Fruit fly (Drosophila melanogaster) whole organism, embryonic: ENCODE data around the gene lmd.

Experiments used
- Ada2b ChIP-seq: fragments of 200-800 bp; sonication (Bioruptor generic); IDR thresholded peaks from 2 replicates; pipeline ENCODE4 v1.3.6; 2022; ENCODE audit warnings: missing biosample characterization, missing genetic modification characterization
- Atf-2 ChIP-seq: fragments of 200-800 bp; sonication (Bioruptor generic); optimal IDR thresholded peaks from 2 replicates; lab custom pipeline; 2016; ENCODE audit warnings: missing biosample characterization, missing genetic modification characterization
- CG10366 ChIP-seq: fragments of 200-800 bp; sonication (Bioruptor generic); IDR thresholded peaks from 2 replicates; pipeline ENCODE4 v1.3.6; 2022; ENCODE audit warnings: missing biosample characterization, missing genetic modification characterization
- CG11504 ChIP-seq: fragments of 200-800 bp; sonication (Bioruptor generic); optimal IDR thresholded peaks from 3 replicates; lab custom pipeline; 2019; ENCODE audit warnings: missing biosample characterization, mild to moderate bottlenecking, missing genetic modification characterization, moderate library complexity
- CG11560 ChIP-seq: fragments of 200-800 bp; sonication (Bioruptor generic); IDR thresholded peaks from 3 replicates; pipeline ENCODE4 v1.3.6; 2022; ENCODE audit warnings: missing biosample characterization, missing genetic modification characterization
- CG12071 ChIP-seq: fragments of 200-800 bp; sonication (Bioruptor generic); optimal IDR thresholded peaks from 3 replicates; lab custom pipeline; 2018; ENCODE audit warnings: missing biosample characterization, mild to moderate bottlenecking, missing genetic modification characterization
- CG12219 ChIP-seq: fragments of 200-800 bp; sonication (Bioruptor generic); optimal IDR thresholded peaks from 3 replicates; lab custom pipeline; 2018; ENCODE audit warnings: missing biosample characterization, mild to moderate bottlenecking, missing genetic modification characterization
- CG12744 ChIP-seq: fragments of 200-800 bp; sonication (Bioruptor generic); optimal IDR thresholded peaks from 2 replicates; lab custom pipeline; 2016; ENCODE audit warnings: missing biosample characterization, missing genetic modification characterization
- CG14050 ChIP-seq: fragments of 200-800 bp; sonication (Bioruptor generic); IDR thresholded peaks from 3 replicates; pipeline ENCODE4 v1.3.6; 2022; ENCODE audit warnings: missing biosample characterization, missing genetic modification characterization
- CG2712 ChIP-seq: fragments of 200-800 bp; optimal IDR thresholded peaks from 3 replicates; lab custom pipeline; 2019; ENCODE audit warnings: missing biosample characterization, mild to moderate bottlenecking, missing genetic modification characterization, moderate library complexity
- CG31365 ChIP-seq: fragments of 200-800 bp; sonication (Bioruptor generic); optimal IDR thresholded peaks from 2 replicates; lab custom pipeline; 2018; ENCODE audit warnings: missing biosample characterization, mild to moderate bottlenecking, missing genetic modification characterization
- CG32532 ChIP-seq: fragments of 200-800 bp; sonication (Bioruptor generic); IDR thresholded peaks from 2 replicates; pipeline ENCODE4 v1.3.6; 2022; ENCODE audit warnings: missing biosample characterization, missing genetic modification characterization
- CG32767 ChIP-seq: fragments of 200-800 bp; sonication (Bioruptor generic); IDR thresholded peaks from 2 replicates; pipeline ENCODE4 v1.3.6; 2022; ENCODE audit warnings: missing biosample characterization, missing genetic modification characterization
- CG34224 ChIP-seq: fragments of 200-800 bp; sonication (Bioruptor generic); IDR thresholded peaks from 3 replicates; pipeline ENCODE4 v1.3.6; 2022; ENCODE audit warnings: missing biosample characterization, missing genetic modification characterization; ENCODE audit not compliant: partially characterized antibody
- CG4424 ChIP-seq: fragments of 200-800 bp; sonication (Bioruptor generic); optimal IDR thresholded peaks from 3 replicates; lab custom pipeline; 2016; ENCODE audit warnings: missing biosample characterization, missing genetic modification characterization
- CG9817 ChIP-seq: fragments of 200-800 bp; sonication (Bioruptor generic); optimal IDR thresholded peaks from 2 replicates; lab custom pipeline; 2018; ENCODE audit warnings: missing biosample characterization, mild to moderate bottlenecking, missing genetic modification characterization, moderate library complexity
- GATAe ChIP-seq: fragments of 200-800 bp; sonication (Bioruptor generic); conservative IDR thresholded peaks from 2 replicates; pipeline ENCODE4 v1.3.6; 2022; ENCODE audit warnings: missing biosample characterization, missing genetic modification characterization
- Hmx ChIP-seq: fragments of 200-800 bp; sonication (Bioruptor generic); optimal IDR thresholded peaks from 2 replicates; lab custom pipeline; 2016; ENCODE audit warnings: missing biosample characterization, missing genetic modification characterization
- MBD-R2 ChIP-seq: fragments of 200-800 bp; sonication (Bioruptor generic); IDR thresholded peaks from 2 replicates; pipeline ENCODE4 v1.3.6; 2022; ENCODE audit warnings: missing biosample characterization, missing genetic modification characterization
- MTF-1 ChIP-seq: fragments of 200-800 bp; sonication (Bioruptor generic); optimal IDR thresholded peaks from 2 replicates; lab custom pipeline; 2018; ENCODE audit warnings: missing biosample characterization, mild to moderate bottlenecking, missing genetic modification characterization, borderline replicate concordance
- NC2α ChIP-seq: fragments of 200-800 bp; sonication (Bioruptor generic); optimal IDR thresholded peaks from 2 replicates; lab custom pipeline; 2016; ENCODE audit warnings: missing biosample characterization, missing genetic modification characterization
- Rfx ChIP-seq: fragments of 200-800 bp; sonication (Bioruptor generic); IDR thresholded peaks from 2 replicates; pipeline ENCODE4 v1.3.6; 2022; ENCODE audit warnings: missing biosample characterization, missing genetic modification characterization
- Tbp ChIP-seq: fragments of >200 bp; optimal IDR thresholded peaks from 2 replicates; lab custom pipeline; 2018; ENCODE audit warnings: missing biosample characterization, missing genetic modification characterization
- Xbp1 ChIP-seq: fragments of 200-800 bp; sonication (Bioruptor generic); optimal IDR thresholded peaks from 3 replicates; lab custom pipeline; 2016; ENCODE audit warnings: missing biosample characterization, mild to moderate bottlenecking, missing genetic modification characterization
- bab2 ChIP-seq: fragments of 200-800 bp; sonication (Bioruptor generic); optimal IDR thresholded peaks from 2 replicates; lab custom pipeline; 2016; ENCODE audit warnings: missing biosample characterization, missing genetic modification characterization
- btn ChIP-seq: fragments of 200-800 bp; sonication (Bioruptor generic); optimal IDR thresholded peaks from 2 replicates; lab custom pipeline; 2016; ENCODE audit warnings: missing biosample characterization, missing genetic modification characterization
- crol ChIP-seq: fragments of 200-800 bp; sonication (Bioruptor generic); IDR thresholded peaks from 2 replicates; pipeline ENCODE4 v1.3.6; 2022; ENCODE audit warnings: missing biosample characterization, missing genetic modification characterization
- dm ChIP-seq: fragments of 200-800 bp; sonication (Bioruptor generic); optimal IDR thresholded peaks from 3 replicates; lab custom pipeline; 2016; ENCODE audit warnings: missing biosample characterization, missing genetic modification characterization
- ems ChIP-seq: fragments of 200-800 bp; sonication (Bioruptor generic); optimal IDR thresholded peaks from 3 replicates; lab custom pipeline; 2016; ENCODE audit warnings: missing biosample characterization, missing genetic modification characterization
- gcm2 ChIP-seq: fragments of 200-800 bp; sonication (Bioruptor generic); optimal IDR thresholded peaks from 2 replicates; lab custom pipeline; 2016; ENCODE audit warnings: missing biosample characterization, missing genetic modification characterization
- her ChIP-seq: fragments of 200-800 bp; sonication (Bioruptor generic); optimal IDR thresholded peaks from 2 replicates; lab custom pipeline; 2016; ENCODE audit warnings: missing biosample characterization, missing genetic modification characterization
- insv ChIP-seq, 2 experiments: fragments of 200-800 bp; sonication (Bioruptor generic); optimal IDR thresholded peaks; 3 replicates each; lab custom pipeline; 2016 to 2018; ENCODE audit warnings: missing biosample characterization in 2 of 2, missing genetic modification characterization in 2 of 2
- kah ChIP-seq: fragments of 200-800 bp; sonication (Bioruptor generic); optimal IDR thresholded peaks from 2 replicates; lab custom pipeline; 2018; ENCODE audit warnings: missing biosample characterization, mild to moderate bottlenecking, missing genetic modification characterization
- lola ChIP-seq, 3 experiments: fragments of >200 bp in 2 of 3; fragments of 200-800 bp in 1 of 3; sonication (Bioruptor generic) in 1 of 3; optimal IDR thresholded peaks; 2 replicates each; lab custom pipeline; 2017 to 2019; ENCODE audit warnings: missing biosample characterization in 3 of 3, missing genetic modification characterization in 3 of 3, mild to moderate bottlenecking in 1 of 3, moderate library complexity in 1 of 3
- p53 ChIP-seq: fragments of 200-800 bp; sonication (Bioruptor generic); optimal IDR thresholded peaks from 2 replicates; lab custom pipeline; 2016; ENCODE audit warnings: missing biosample characterization, missing genetic modification characterization
- tio ChIP-seq: fragments of 200-800 bp; sonication (Bioruptor generic); optimal IDR thresholded peaks from 2 replicates; lab custom pipeline; 2017; ENCODE audit warnings: missing biosample characterization, missing genetic modification characterization, inconsistent platforms

The lmd gene

dm6 chr3R:22986981-22987380 is 39.5 kb downstream of the lmd start, which contains the start of gene Or94a:
Or94a (plus strand) TSS chr3R:22987281.
- no peak for TF ChIP-seq CG14050
- no peak for TF ChIP-seq crol (GFP tag; lab: Robert Waterston, UW)
- no peak for TF ChIP-seq Rfx (GFP tag; lab: Robert Waterston, UW)
- TF ChIP-seq CG2712 (tag; lab: Kevin White, UChicago): no peak
- TF ChIP-seq gcm2 (GFP tag; lab: Kevin White, UChicago): no peak
- TF ChIP-seq CG11560 (tag; lab: Robert Waterston, UW): no peak
- no peak for TF ChIP-seq CG12219
- no peak for TF ChIP-seq Hmx (GFP tag; lab: Kevin White, UChicago)
- TF ChIP-seq lola (GFP tag; optimal IDR thresholded peaks at IDR 0.05; lab: Kevin White, UChicago): no peak
- TF ChIP-seq CG10366 (GFP tag; lab: Robert Waterston, UW): no peak
- TF ChIP-seq her (GFP tag; lab: Kevin White, UChicago): no peak
- no peak for TF ChIP-seq kah (GFP tag; lab: Kevin White, UChicago)
- no peak for TF ChIP-seq MTF-1
- TF ChIP-seq dm (GFP tag; lab: Kevin White, UChicago): no peak
- TF ChIP-seq Tbp (GFP tag; lab: Kevin White, UChicago): no peak
- TF ChIP-seq CG32532 (GFP tag; lab: Robert Waterston, UW): no peak
- TF ChIP-seq ems (GFP tag; lab: Kevin White, UChicago): no peak

DNA sequence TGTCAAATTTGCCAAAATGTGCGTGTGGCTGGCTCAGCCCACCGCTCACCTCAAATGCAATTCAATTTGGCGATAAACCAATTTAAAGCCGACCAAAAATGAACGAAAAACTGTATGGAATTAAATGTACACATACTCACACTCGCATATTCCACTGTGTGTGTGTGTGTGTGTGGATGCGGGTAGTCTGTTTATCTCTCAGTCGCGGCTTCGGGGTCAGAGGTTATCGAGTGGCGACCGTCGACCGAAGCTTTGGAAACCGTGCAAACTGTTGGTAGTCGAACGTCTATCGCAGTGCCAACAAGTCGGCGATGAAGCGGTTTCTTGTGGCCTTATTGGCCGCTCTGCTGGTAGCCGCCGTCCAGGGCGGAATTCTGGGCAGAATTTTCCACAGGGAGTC is 49.5 kb downstream of the lmd start, which contains the start of gene Gbp3:
Gene Gbp3, plus strand, starts transcription at position 274 of the 400 bp plus-strand sequence.
- no peak for TF ChIP-seq GATAe (GFP tag; lab: Robert Waterston, UW)
- no peak for TF ChIP-seq CG31365 (tag; lab: Kevin White, UChicago)
- TF ChIP-seq CG12071: no peak
- no peak for TF ChIP-seq gcm2 (GFP tag; lab: Kevin White, UChicago)
- TF ChIP-seq Ada2b (GFP tag; lab: Robert Waterston, UW): no peak
- TF ChIP-seq CG9817 (tag; lab: Kevin White, UChicago): no peak
- no peak for TF ChIP-seq tio
- TF ChIP-seq p53 (GFP tag; lab: Kevin White, UChicago): no peak
- TF ChIP-seq CG4424 (GFP tag; lab: Kevin White, UChicago): no peak
- no peak for TF ChIP-seq Xbp1 (GFP tag; lab: Kevin White, UChicago)
- TF ChIP-seq CG32767 (GFP tag; lab: Robert Waterston, UW): no peak
- TF ChIP-seq bab2 (GFP tag; lab: Kevin White, UChicago): no peak
- TF ChIP-seq Atf-2 (GFP tag; lab: Kevin White, UChicago): no peak
- no peak for TF ChIP-seq MBD-R2 (GFP tag; lab: Robert Waterston, UW)
- no peak for TF ChIP-seq insv (GFP tag; optimal IDR thresholded peaks at IDR 0.05; lab: Kevin White, UChicago)
- no peak for TF ChIP-seq CG12744 (GFP tag; lab: Kevin White, UChicago)
- TF ChIP-seq NC2α: no peak
- no peak for TF ChIP-seq CG11504 (tag; lab: Kevin White, UChicago)
- no peak for TF ChIP-seq btn (GFP tag; lab: Kevin White, UChicago)
- no peak for TF ChIP-seq CG34224 (GFP tag; lab: Robert Waterston, UW)
